Worm (Caenorhabditis elegans): ENCODE data around the gene rib-2.

The rib-2 gene

DNA sequence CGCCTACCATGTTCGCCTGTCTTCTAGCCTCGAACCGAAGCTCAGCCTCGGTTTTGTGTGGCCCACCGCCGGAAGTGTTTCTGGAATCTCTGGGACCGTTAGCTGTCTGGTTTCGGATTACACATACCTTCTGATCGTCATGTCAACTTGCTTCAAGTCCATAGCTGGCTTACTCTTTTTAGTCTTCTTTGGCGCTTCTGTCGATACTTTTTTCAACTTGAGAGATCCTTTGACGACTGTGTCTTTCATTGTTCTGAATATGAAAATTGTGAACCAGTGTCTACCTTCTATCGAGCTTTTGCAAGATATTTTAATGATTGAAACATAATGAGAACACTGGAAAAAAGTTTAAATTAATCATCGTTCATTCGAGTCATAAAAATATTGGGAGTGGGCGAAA is 2.1 kb upstream of the rib-2 start, which contains the start of gene K01G5.8 (continued):
- TF ChIP-seq nfya-1 (tag; optimal IDR thresholded peaks at IDR 0.05; ENCODE audit: borderline replicate concordance, insufficient read depth) (no peak), ztf-22 (GFP tag; optimal IDR thresholded peaks at IDR 0.05) (no peak), snpc-1.1 (tag; optimal IDR thresholded peaks at IDR 0.05; ENCODE audit: insufficient read depth) (peak; percentile 29), hlh-12 (tag; optimal IDR thresholded peaks at IDR 0.05) (no peak), lag-1 (GFP tag; IDR thresholded peaks at IDR 0.05) (no peak), ztf-26 (tag; optimal IDR thresholded peaks at IDR 0.05) (no peak), ccch-3 (GFP tag; optimal IDR thresholded peaks at IDR 0.05) (no peak), lir-1 (GFP tag; conservative IDR thresholded peaks at IDR 0.05) (no peak), nfyb-1 (GFP tag; IDR thresholded peaks at IDR 0.05) (0 out of 2 replicates have a peak, but pooled peaks have one; percentile 12), somi-1 (GFP tag; optimal IDR thresholded peaks at IDR 0.05) (no peak), snpc-4 (GFP tag; optimal IDR thresholded peaks at IDR 0.05) (no peak), snpc-4 (tag; optimal IDR thresholded peaks at IDR 0.05) (no peak), Y53G8AR.9 (GFP tag; conservative IDR thresholded peaks at IDR 0.05) (peak; percentile 61; the same call in 1 of the 2 replicates), nhr-90 (tag; optimal IDR thresholded peaks at IDR 0.05) (no peak), ceh-100 (GFP tag; IDR thresholded peaks at IDR 0.05) (0 out of 2 replicates have a peak, but pooled peaks have one; percentile 11), atf-7 (tag; optimal IDR thresholded peaks at IDR 0.05) (no peak), B0261.1 (tag; optimal IDR thresholded peaks at IDR 0.05) (no peak), nhr-27 (tag; optimal IDR thresholded peaks at IDR 0.05) (peak; percentile 14), C06A6.2 (GFP tag; conservative IDR thresholded peaks at IDR 0.05) (no peak), attf-3 (GFP tag; conservative IDR thresholded peaks at IDR 0.05) (no peak), lsy-27 (tag; optimal IDR thresholded peaks at IDR 0.05; ENCODE audit: borderline replicate concordance, insufficient read depth) (no peak), F57C9.4 (tag; optimal IDR thresholded peaks at IDR 0.05) (no peak), rpc-1 (optimal IDR thresholded peaks at IDR 0.05) (no peak), rpc-1 (tag; optimal IDR thresholded peaks at IDR 0.05) (no peak), attf-5 (GFP tag; optimal IDR thresholded peaks at IDR 0.05) (no peak), F33H1.4 (GFP tag; IDR thresholded peaks at IDR 0.05) (peak; percentile 28; the same call in 1 of the 2 replicates)

DNA sequence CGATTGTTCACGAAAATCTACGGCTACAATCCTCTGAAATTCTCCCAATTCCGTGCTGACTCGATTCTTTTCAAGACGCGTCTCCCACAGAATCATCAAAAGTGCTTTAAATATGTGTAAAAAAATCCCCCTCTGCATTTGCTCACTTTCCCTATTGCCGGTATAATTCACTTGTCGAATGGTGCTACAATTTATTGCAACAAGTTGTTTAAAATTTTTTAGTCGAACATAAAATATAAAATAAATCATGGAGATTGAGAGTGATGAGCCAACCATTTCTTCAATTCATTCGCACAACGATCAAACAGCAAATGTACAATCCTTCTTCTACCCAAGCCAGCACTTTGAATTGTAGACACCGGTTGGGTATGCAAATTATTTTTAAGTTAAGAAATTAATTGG is 3.8 kb downstream of the rib-2 start:
- TF ChIP-seq tbx-9 (tag; optimal IDR thresholded peaks at IDR 0.05; ENCODE audit: borderline replicate concordance) (peak; percentile 19), chd-7 (tag; optimal IDR thresholded peaks at IDR 0.05) (peak; percentile 61), Y56A3A.18 (GFP tag; IDR thresholded peaks at IDR 0.05) (peak; percentile 73; the same call in 1 of the 2 replicates), hmg-1.2 (GFP tag; IDR thresholded peaks at IDR 0.05) (peak; percentile 39; the same call in 1 of the 2 replicates), lin-26 (GFP tag; IDR thresholded peaks at IDR 0.05) (peak; percentile 87), snpc-1.1 (tag; optimal IDR thresholded peaks at IDR 0.05; ENCODE audit: insufficient read depth) (peak; percentile 62), snpc-1.3 (tag; optimal IDR thresholded peaks at IDR 0.05; ENCODE audit: insufficient read depth) (peak; percentile 69), ceh-79 (tag; optimal IDR thresholded peaks at IDR 0.05) (no peak), tbp1 (GFP tag; optimal IDR thresholded peaks at IDR 0.05) (peak; percentile 52), egrh-3 (GFP tag; IDR thresholded peaks at IDR 0.05) (0 out of 2 replicates have a peak, but pooled peaks have one; percentile 7), ekl-4 (GFP tag; IDR thresholded peaks at IDR 0.05) (peak; percentile 89), rec-8 (tag; optimal IDR thresholded peaks at IDR 0.05) (peak; percentile 64 to 77), cebp-1 (GFP tag; IDR thresholded peaks at IDR 0.05) (no peak), cebp-1 (tag; optimal IDR thresholded peaks at IDR 0.05) (peak; percentile 61), madf-8 (GFP tag; conservative IDR thresholded peaks at IDR 0.05) (peak; percentile 61; the same call in 1 of the 2 replicates), sdz-38 (tag; optimal IDR thresholded peaks at IDR 0.05) (no peak), Y95B8A.8 (GFP tag; IDR thresholded peaks at IDR 0.05) (peak; percentile 88), hrde-1 (tag; optimal IDR thresholded peaks at IDR 0.05; ENCODE audit: borderline replicate concordance) (peak; percentile 98), B0261.1 (tag; optimal IDR thresholded peaks at IDR 0.05) (no peak), lin-54 (GFP tag; optimal IDR thresholded peaks at IDR 0.05) (peak; percentile 76), F33H1.4 (GFP tag; IDR thresholded peaks at IDR 0.05) (peak; percentile 51), efl-1 (GFP tag; optimal IDR thresholded peaks at IDR 0.05) (peak; percentile 62), hsf-1 (GFP tag; IDR thresholded peaks at IDR 0.05) (peak; percentile 81), F57A8.1 (GFP tag; optimal IDR thresholded peaks at IDR 0.05) (peak; percentile 63), repo-1 (tag; optimal IDR thresholded peaks at IDR 0.05) (peak; percentile 1)

All from whole organism, young adult.